Fruit fly (Drosophila melanogaster): ENCODE data around the gene CG43703.
A peak's percentile ranks its signal among the peaks of the same experiment; 100 is the strongest.

CG43703 gene

dm6 chr2L:3769718-3770461 lies 4.6 kb downstream of the CG43703 start (continued):
- TF ChIP-seq vvl (GFP tag; IDR thresholded peaks at IDR 0.05) (peak; percentile 83), tin (GFP tag; optimal IDR thresholded peaks at IDR 0.05) (peak; percentile 14), sna (GFP tag; IDR thresholded peaks at IDR 0.05; ENCODE audit: partially characterized antibody) (no peak), Adf1 (GFP tag; IDR thresholded peaks at IDR 0.05) (no peak), CG1647 (GFP tag; optimal IDR thresholded peaks at IDR 0.05) (no peak), CG6254 (GFP tag; optimal IDR thresholded peaks at IDR 0.05) (peak; percentile 31), eve (GFP tag; optimal IDR thresholded peaks at IDR 0.05) (no peak), CG13894 (tag; optimal IDR thresholded peaks at IDR 0.05) (no peak), CG4404 (GFP tag; IDR thresholded peaks at IDR 0.05) (no peak)

dm6 chr2L:3771109-3772067 lies 6.1 kb downstream of the CG43703 start, which contains the start of gene bowl:
bowl (plus strand) TSS chr2L:3771700.
- TF ChIP-seq gfzf (GFP tag; optimal IDR thresholded peaks at IDR 0.05) (no peak), emc (GFP tag; optimal IDR thresholded peaks at IDR 0.05) (peak; percentile 58), ftz-f1 (GFP tag; optimal IDR thresholded peaks at IDR 0.05) (peak; percentile 9), maf-S (GFP tag; optimal IDR thresholded peaks at IDR 0.05) (peak; percentile 92), onecut (GFP tag; IDR thresholded peaks at IDR 0.05) (peak; percentile 91), fd96Cb (tag; optimal IDR thresholded peaks at IDR 0.05) (peak; percentile 92), sc (optimal IDR thresholded peaks at IDR 0.05) (no peak), sc (GFP tag; optimal IDR thresholded peaks at IDR 0.05) (peak; percentile 96), gsb (GFP tag; IDR thresholded peaks at IDR 0.05) (peak; percentile 85), gcm (GFP tag; optimal IDR thresholded peaks at IDR 0.05) (peak; percentile 98), Hsf (GFP tag; optimal IDR thresholded peaks at IDR 0.05) (peak; percentile 93), PHDP (tag; optimal IDR thresholded peaks at IDR 0.05) (peak; percentile 97), dati (GFP tag; IDR thresholded peaks at IDR 0.05) (peak; percentile 92), luna (GFP tag; optimal IDR thresholded peaks at IDR 0.05) (peak; percentile 63), Ravus (GFP tag; IDR thresholded peaks at IDR 0.05) (peak; percentile 82), CG6791 (GFP tag; IDR thresholded peaks at IDR 0.05; ENCODE audit: partially characterized antibody) (peak; percentile 54; the same call in 1 of the 3 replicates), Ssrp (tag; optimal IDR thresholded peaks at IDR 0.05) (peak; percentile 95), Ets97D (GFP tag; optimal IDR thresholded peaks at IDR 0.05) (peak; percentile 63), CG1647 (GFP tag; optimal IDR thresholded peaks at IDR 0.05) (peak; percentile 79), Bdp1 (GFP tag; optimal IDR thresholded peaks at IDR 0.05) (peak; percentile 86), amos (GFP tag; IDR thresholded peaks at IDR 0.05; ENCODE audit: partially characterized antibody) (peak; percentile 30; the same call in 1 of the 2 replicates), peb (GFP tag; IDR thresholded peaks at IDR 0.05) (peak; percentile 95), eve (GFP tag; optimal IDR thresholded peaks at IDR 0.05) (peak; percentile 98), zfh1 (GFP tag; IDR thresholded peaks at IDR 0.05) (peak; percentile 98), fd64A (GFP tag; optimal IDR thresholded peaks at IDR 0.05) (peak; percentile 68), Dip3 (GFP tag; optimal IDR thresholded peaks at IDR 0.05) (peak; percentile 91), rib (GFP tag; IDR thresholded peaks at IDR 0.05) (peak; percentile 94), CG10321 (GFP tag; IDR thresholded peaks at IDR 0.05) (peak; percentile 77), tin (GFP tag; optimal IDR thresholded peaks at IDR 0.05) (peak; percentile 95), cwo (GFP tag; optimal IDR thresholded peaks at IDR 0.05) (peak; percentile 89), nom (GFP tag; optimal IDR thresholded peaks at IDR 0.05) (peak; percentile 85), CG10274 (GFP tag; optimal IDR thresholded peaks at IDR 0.05) (peak; percentile 64), Eip74EF (GFP tag; optimal IDR thresholded peaks at IDR 0.05) (peak in 1 of 2 experiments; percentile 86), Oli (tag; optimal IDR thresholded peaks at IDR 0.05) (peak; percentile 98), D19A (tag; optimal IDR thresholded peaks at IDR 0.05) (peak; percentile 89), CG6765 (GFP tag; optimal IDR thresholded peaks at IDR 0.05) (peak; percentile 81), CG3838 (GFP tag; optimal IDR thresholded peaks at IDR 0.05) (peak; percentile 90), vvl (GFP tag; IDR thresholded peaks at IDR 0.05) (peak; percentile 99), CG10543 (GFP tag; optimal IDR thresholded peaks at IDR 0.05) (peak; percentile 92)

All from whole organism, embryonic.